Worm (Caenorhabditis elegans): Measurements from ENCODE around the gene Y41E3.19.
"Not testable (repeated sequence)": the region's sequence is repeated elsewhere in the genome, so short reads cannot be mapped to it uniquely, and the experiment has no call there.

Gene Y41E3.19

DNA sequence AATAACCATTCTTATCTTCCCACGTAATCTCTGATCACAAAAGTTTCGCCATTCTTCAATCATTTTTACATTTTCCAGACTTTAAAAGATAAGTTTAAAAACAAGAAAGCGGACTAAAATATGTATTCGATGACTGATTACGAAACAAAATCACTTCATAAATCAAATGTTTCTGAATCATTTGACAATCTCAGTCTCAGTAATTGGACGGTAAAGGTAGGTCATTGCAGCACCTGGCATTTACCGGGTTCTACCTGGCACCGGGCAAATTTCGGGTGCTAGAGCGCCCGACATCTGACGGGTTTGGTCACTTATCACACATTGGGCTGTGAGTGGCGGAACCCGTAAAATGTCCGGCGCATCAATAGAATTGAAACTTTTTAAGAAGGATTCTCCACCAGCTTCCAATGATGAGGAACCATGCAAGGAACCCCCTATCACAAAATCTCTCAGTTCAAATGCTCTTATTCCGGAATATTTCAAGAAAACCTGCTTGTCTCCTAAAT is at the start of gene Y41E3.19:
Gene Y41E3.19 (plus strand): TSS at position 51 of the 506 bp plus-strand sequence.
- TF ChIP-seq pha-4 (GFP tag; IDR thresholded peaks at IDR 0.05): no peak
- no peak for TF ChIP-seq pha-4 (tag; optimal IDR thresholded peaks at IDR 0.05)
- TF ChIP-seq snpc-1.2 (GFP tag; IDR thresholded peaks at IDR 0.05): peak; percentile 68; the same call in 1 of the 2 replicates

DNA sequence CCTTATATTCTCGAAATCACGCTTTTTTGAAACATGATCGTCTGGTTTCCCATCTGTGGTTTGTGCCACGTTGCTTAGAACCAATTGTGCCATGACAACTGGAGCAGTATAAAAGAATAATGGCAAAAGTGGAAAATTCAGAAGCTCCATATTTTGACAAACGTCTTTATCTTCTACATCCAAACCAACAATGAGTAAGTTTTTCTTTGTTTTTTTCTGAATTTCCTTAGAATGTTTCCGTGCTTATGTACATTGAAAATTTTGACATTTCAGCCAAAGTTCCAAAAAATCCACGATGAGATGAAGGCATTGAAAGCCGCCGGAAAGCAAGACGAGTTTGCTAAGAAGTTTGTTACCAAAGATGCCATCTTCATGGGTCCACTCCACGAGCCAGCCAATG is 49.4 kb upstream of the Y41E3.19 start, which contains the start of gene Y41E3.6:
Gene Y41E3.6 (plus strand): TSS at position 301 of the 400 bp plus-strand sequence.
- not testable (repeated sequence) for TF ChIP-seq zfp-3 (GFP tag; conservative IDR thresholded peaks at IDR 0.05); saeg-2 (GFP tag; IDR thresholded peaks at IDR 0.05); unc-130 (GFP tag; optimal IDR thresholded peaks at IDR 0.05)

DNA sequence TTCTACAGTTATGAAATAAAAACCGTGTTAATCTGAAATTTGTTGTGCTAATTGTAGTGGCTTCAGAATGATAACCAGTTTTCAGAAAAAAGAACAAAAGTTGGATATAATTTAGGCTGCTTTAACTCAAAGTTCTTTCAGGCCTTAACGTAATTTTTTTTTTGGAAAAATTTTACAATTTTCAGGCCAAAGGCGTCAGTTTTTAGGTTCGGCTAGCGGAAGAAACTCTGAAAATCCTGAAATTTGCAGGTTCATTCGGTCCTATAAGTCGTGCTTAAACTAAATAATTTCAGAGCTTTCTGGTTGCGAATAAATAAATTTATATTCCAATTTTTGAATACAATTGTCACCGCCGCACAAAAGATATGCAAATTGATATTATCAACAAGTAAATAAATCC is 47.7 kb upstream of the Y41E3.19 start:
- TF ChIP-seq pqm-1 (tag; optimal IDR thresholded peaks at IDR 0.05) (no peak), daf-16 (GFP tag; optimal IDR thresholded peaks at IDR 0.05) (no peak), daf-16 (tag; optimal IDR thresholded peaks at IDR 0.05) (no peak), lin-1 (GFP tag; IDR thresholded peaks at IDR 0.05) (no peak), D1046.2 (GFP tag; IDR thresholded peaks at IDR 0.05) (no peak), zip-11 (GFP tag; IDR thresholded peaks at IDR 0.05) (no peak), lin-38 (GFP tag; IDR thresholded peaks at IDR 0.05) (0 out of 2 replicates have a peak, but pooled peaks have one; percentile 22), zip-2 (tag; optimal IDR thresholded peaks at IDR 0.05) (no peak), spr-3 (GFP tag; optimal IDR thresholded peaks at IDR 0.05) (no peak), snpc-1.2 (GFP tag; IDR thresholded peaks at IDR 0.05) (0 out of 2 replicates have a peak, but pooled peaks have one; percentile 53), nhr-102 (tag; optimal IDR thresholded peaks at IDR 0.05) (no peak), R02D3.7 (tag; optimal IDR thresholded peaks at IDR 0.05) (no peak), ZK337.2 (GFP tag; IDR thresholded peaks at IDR 0.05) (no peak), skn-1 (tag; optimal IDR thresholded peaks at IDR 0.05) (no peak), egl-43 (GFP tag; IDR thresholded peaks at IDR 0.05) (no peak), daf-19 (GFP tag; conservative IDR thresholded peaks at IDR 0.05) (no peak)

DNA sequence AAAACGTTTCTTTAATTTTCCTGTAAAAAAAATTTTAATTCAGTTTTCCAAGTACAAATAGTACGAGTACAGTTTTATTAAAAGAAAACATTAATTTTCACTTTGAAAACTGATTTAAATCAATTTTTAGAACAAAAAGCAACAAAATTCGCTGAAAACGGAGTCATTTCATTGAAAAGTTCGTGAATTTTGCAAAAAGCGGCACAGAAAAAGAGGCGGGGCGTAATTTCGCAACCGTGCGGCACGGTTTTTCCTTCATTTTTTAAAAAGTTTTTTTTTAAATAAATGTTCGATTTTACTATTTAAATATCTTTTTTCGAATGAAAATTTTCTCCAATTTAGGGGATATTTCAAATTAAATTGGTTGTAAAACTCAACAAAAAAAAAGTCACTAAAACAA is 44.8 kb upstream of the Y41E3.19 start:
- TF ChIP-seq dmd-6 (GFP tag; IDR thresholded peaks at IDR 0.05) (no peak), nhr-102 (tag; optimal IDR thresholded peaks at IDR 0.05) (no peak), tra-1 (GFP tag; IDR thresholded peaks at IDR 0.05) (no peak), hmg-1.1 (GFP tag; IDR thresholded peaks at IDR 0.05) (no peak), lin-13 (GFP tag; optimal IDR thresholded peaks at IDR 0.05) (no peak), spr-3 (GFP tag; optimal IDR thresholded peaks at IDR 0.05) (no peak), zfp-3 (GFP tag; conservative IDR thresholded peaks at IDR 0.05) (no peak), egl-43 (GFP tag; IDR thresholded peaks at IDR 0.05) (no peak), mes-2 (tag; optimal IDR thresholded peaks at IDR 0.05; ENCODE audit: poor library complexity, severe bottlenecking) (no peak), fkh-10 (GFP tag; optimal IDR thresholded peaks at IDR 0.05) (no peak), zag-1 (tag; optimal IDR thresholded peaks at IDR 0.05) (no peak), pha-4 (GFP tag; IDR thresholded peaks at IDR 0.05) (no peak), pha-4 (tag; optimal IDR thresholded peaks at IDR 0.05) (no peak), nhr-28 (tag; optimal IDR thresholded peaks at IDR 0.05) (no peak), F26F4.8 (GFP tag; conservative IDR thresholded peaks at IDR 0.05) (no peak), ceh-82 (tag; optimal IDR thresholded peaks at IDR 0.05) (no peak), aly-2 (tag; optimal IDR thresholded peaks at IDR 0.05) (no peak), skn-1 (tag; optimal IDR thresholded peaks at IDR 0.05) (no peak), unc-39 (tag; optimal IDR thresholded peaks at IDR 0.05) (no peak)

DNA sequence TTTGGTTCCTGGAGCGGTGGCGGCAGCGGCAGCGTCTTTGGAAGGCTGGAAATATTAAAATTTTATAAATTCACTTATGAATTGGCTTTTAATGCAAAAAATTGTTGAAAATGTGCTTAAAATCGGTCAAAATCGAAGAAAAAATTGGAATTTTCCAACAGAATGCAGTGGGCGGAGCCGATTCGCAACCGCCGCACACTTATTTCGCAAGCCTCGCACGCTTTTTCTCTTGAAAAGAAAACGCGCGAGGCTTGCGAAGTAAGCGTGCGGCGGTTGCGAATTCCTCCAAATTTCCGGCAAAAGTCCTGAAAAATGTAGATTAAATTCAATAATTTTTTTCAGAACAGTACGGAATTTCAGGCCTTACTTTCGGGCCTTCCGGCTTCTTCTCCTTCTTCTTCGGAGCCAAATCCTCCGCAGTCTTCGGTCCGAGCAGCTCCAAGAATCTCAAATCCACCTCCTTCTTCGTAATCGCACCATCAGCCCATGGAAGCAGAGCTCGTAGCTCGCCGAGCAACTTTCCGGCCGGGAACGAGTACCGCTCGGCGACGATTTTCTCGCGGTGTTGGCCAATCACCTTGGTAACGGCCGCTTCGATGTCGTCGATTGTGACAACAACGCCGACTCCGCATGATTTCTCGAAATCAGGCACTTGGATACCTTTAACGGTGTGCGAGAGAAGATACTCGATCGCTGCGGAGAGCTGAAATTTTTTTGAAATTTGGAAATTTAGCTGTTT is 43.6 kb upstream of the Y41E3.19 start:
- 0 out of 2 replicates have a peak, but pooled peaks have one; percentile 25 for TF ChIP-seq pha-4 (GFP tag; IDR thresholded peaks at IDR 0.05)
- no peak for TF ChIP-seq pha-4 (tag; optimal IDR thresholded peaks at IDR 0.05)
- TF ChIP-seq snpc-1.2 (GFP tag; IDR thresholded peaks at IDR 0.05): peak; percentile 16; the same call in 1 of the 2 replicates
- peak; percentile 80 for TF ChIP-seq set-16 (GFP tag; IDR thresholded peaks at IDR 0.05)
- TF ChIP-seq nhr-48 (tag; optimal IDR thresholded peaks at IDR 0.05): no peak
- peak; percentile 42 for TF ChIP-seq lin-38 (GFP tag; IDR thresholded peaks at IDR 0.05)

Data from whole organism, L4 larva.